Fruit fly (Drosophila melanogaster): ENCODE measurements around the gene Ziz.

Ziz gene

dm6 chr2L:7528122-7528746, 32.1 kb upstream of the Ziz start (continued):
- TF ChIP-seq CG7987 (GFP tag; optimal IDR thresholded peaks at IDR 0.05) (peak; percentile 4), CG2678 (tag; optimal IDR thresholded peaks at IDR 0.05) (peak; percentile 34), Nf-YC (tag; optimal IDR thresholded peaks at IDR 0.05) (no peak), CG3407 (GFP tag; optimal IDR thresholded peaks at IDR 0.05) (peak; percentile 32), Med (GFP tag) (peak; percentile 83), pros (GFP tag; optimal IDR thresholded peaks at IDR 0.05) (peak; percentile 28), crc (GFP tag; optimal IDR thresholded peaks at IDR 0.05) (no peak), CG15269 (tag; optimal IDR thresholded peaks at IDR 0.05) (peak; percentile 11), CG15601 (tag; optimal IDR thresholded peaks at IDR 0.05) (peak; percentile 12), CG13894 (tag; optimal IDR thresholded peaks at IDR 0.05) (no peak), CG13775 (GFP tag; optimal IDR thresholded peaks at IDR 0.05) (no peak), Oaz (GFP tag; IDR thresholded peaks at IDR 0.05) (no peak), caup (GFP tag; optimal IDR thresholded peaks at IDR 0.05; ENCODE audit: severe bottlenecking) (peak; percentile 14), kni (GFP tag; optimal IDR thresholded peaks at IDR 0.05) (peak; percentile 8), CG31224 (GFP tag; IDR thresholded peaks at IDR 0.05) (no peak), nau (GFP tag; optimal IDR thresholded peaks at IDR 0.05) (peak; percentile 58), Mrtf (GFP tag; IDR thresholded peaks at IDR 0.05) (no peak), eyg (GFP tag; optimal IDR thresholded peaks at IDR 0.05) (peak; percentile 7), twi (tag; optimal IDR thresholded peaks at IDR 0.05) (peak; percentile 8), tgo (GFP tag; IDR thresholded peaks at IDR 0.05) (no peak), Xrp1 (GFP tag; IDR thresholded peaks at IDR 0.05) (0 out of 2 replicates have a peak, but pooled peaks have one; percentile 5), Kr (GFP tag; optimal IDR thresholded peaks at IDR 0.05) (no peak), Asciz (GFP tag; optimal IDR thresholded peaks at IDR 0.05) (peak; percentile 38), Mes4 (GFP tag; optimal IDR thresholded peaks at IDR 0.05) (peak; percentile 16), croc (GFP tag; conservative IDR thresholded peaks at IDR 0.05) (no peak), CG15514 (GFP tag; optimal IDR thresholded peaks at IDR 0.05) (peak; percentile 10), CG6654 (GFP tag; optimal IDR thresholded peaks at IDR 0.05) (peak; percentile 92), esg (GFP tag; conservative IDR thresholded peaks at IDR 0.05) (no peak), gsb-n (tag; optimal IDR thresholded peaks at IDR 0.05) (no peak), Pdp1 (GFP tag; optimal IDR thresholded peaks at IDR 0.05) (peak in 1 of 2 experiments; percentile 42), CG12071 (GFP tag; optimal IDR thresholded peaks at IDR 0.05) (peak; percentile 57), jumu (GFP tag; optimal IDR thresholded peaks at IDR 0.05) (no peak), CG7271 (tag; optimal IDR thresholded peaks at IDR 0.05) (no peak), Vsx1 (GFP tag; optimal IDR thresholded peaks at IDR 0.05) (peak; percentile 4), sens (GFP tag) (peak; percentile 81), CG4707 (GFP tag; optimal IDR thresholded peaks at IDR 0.05) (peak; percentile 34), CG4617 (GFP tag; optimal IDR thresholded peaks at IDR 0.05; ENCODE audit: borderline replicate concordance) (no peak), psq (GFP tag; optimal IDR thresholded peaks at IDR 0.05) (no peak), lab (GFP tag; optimal IDR thresholded peaks at IDR 0.05) (peak; percentile 9), cg (GFP tag; optimal IDR thresholded peaks at IDR 0.05) (peak; percentile 7), nerfin-1 (tag; optimal IDR thresholded peaks at IDR 0.05) (peak; percentile 1), CG15479 (GFP tag; optimal IDR thresholded peaks at IDR 0.05) (peak; percentile 40), sqz (GFP tag; optimal IDR thresholded peaks at IDR 0.05) (peak; percentile 1), dpn (GFP tag; optimal IDR thresholded peaks at IDR 0.05) (no peak), CG17328 (GFP tag; IDR thresholded peaks at IDR 0.05) (no peak), CG42726 (GFP tag; IDR thresholded peaks at IDR 0.05; ENCODE audit: partially characterized antibody) (no peak), exex (tag; optimal IDR thresholded peaks at IDR 0.05) (peak; percentile 10), Ets65A (GFP tag) (peak; percentile 34), fd64A (GFP tag; optimal IDR thresholded peaks at IDR 0.05) (peak; percentile 17)

Data from whole organism, embryonic.